Fruit fly (Drosophila melanogaster) whole organism, embryonic: ENCODE measurements around the gene Osi6.

Source experiments
- CG14667 ChIP-seq: fragments of 200-800 bp; sonication (Bioruptor generic); IDR thresholded peaks from 2 replicates; pipeline ENCODE4 v1.3.6; 2022; ENCODE audit warnings: missing biosample characterization, missing genetic modification characterization
- CG17912 ChIP-seq: fragments of 200-800 bp; sonication (Bioruptor generic); optimal IDR thresholded peaks from 2 replicates; lab custom pipeline; 2018; ENCODE audit warnings: missing biosample characterization, mild to moderate bottlenecking, missing genetic modification characterization
- pros ChIP-seq: fragments of 200-800 bp; sonication (Bioruptor generic); optimal IDR thresholded peaks from 3 replicates; lab custom pipeline; 2019; ENCODE audit warnings: missing biosample characterization, mild to moderate bottlenecking, missing genetic modification characterization, moderate library complexity
- sim ChIP-seq: fragments of 200-800 bp; sonication (Bioruptor generic); IDR thresholded peaks from 2 replicates; pipeline ENCODE4 v1.3.6; 2022; ENCODE audit warnings: missing biosample characterization, missing genetic modification characterization

dm6 chr3R:6238977-6239376 is 4.5 kb downstream of the Osi6 start:
- TF ChIP-seq CG14667 (GFP tag; lab: Robert Waterston, UW) (no peak), sim (GFP tag; lab: Robert Waterston, UW) (no peak), CG17912 (GFP tag; lab: Kevin White, UChicago) (no peak), pros (GFP tag; lab: Kevin White, UChicago) (no peak)
